Fruit fly (Drosophila melanogaster): Measurements from ENCODE around the gene Drak.

DNA sequence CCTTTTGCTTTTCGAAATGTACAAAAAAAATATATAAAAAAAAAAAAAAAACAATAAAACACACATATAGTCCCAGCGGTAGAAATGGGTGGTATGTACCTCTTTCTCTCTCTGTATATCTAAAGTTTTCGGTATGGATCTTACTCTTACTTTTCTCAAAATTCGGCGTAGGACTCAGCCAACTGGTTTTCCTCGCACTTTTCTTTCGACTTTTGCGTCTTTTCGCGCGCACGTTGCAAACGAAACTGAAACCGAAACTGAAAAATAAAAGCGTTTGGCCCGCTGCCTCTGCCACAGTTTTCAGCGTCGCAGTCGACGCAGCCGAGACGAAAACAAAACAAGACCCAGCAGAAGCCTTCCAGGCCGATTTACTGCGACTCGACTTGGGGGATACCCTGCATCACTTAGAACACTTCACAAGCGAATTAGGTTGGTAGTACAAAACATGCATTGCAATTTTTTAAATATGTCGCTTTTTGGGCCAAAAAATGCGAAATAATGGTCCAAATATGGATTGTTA lies 65.5 kb downstream of the Drak start, which contains the start of gene CG1572:
- no peak for TF ChIP-seq insv (optimal IDR thresholded peaks at IDR 0.05)
- no peak for TF ChIP-seq psq (optimal IDR thresholded peaks at IDR 0.05)
- TF ChIP-seq Myc (optimal IDR thresholded peaks at IDR 0.05), result no peak
- no peak for TF ChIP-seq ttk (optimal IDR thresholded peaks at IDR 0.05)
- TF ChIP-seq Sin3A (optimal IDR thresholded peaks at IDR 0.05), result no peak
- no peak for TF ChIP-seq h (optimal IDR thresholded peaks at IDR 0.05)
